Fruit fly (Drosophila melanogaster) whole organism, wandering third instar larva: ENCODE results near the gene CG10035.

Experiments
- Hnf4 ChIP-seq: fragments of 200-800 bp; sonication (Bioruptor generic); optimal IDR thresholded peaks from 2 replicates; lab custom pipeline; 2016; ENCODE audit warnings: missing biosample characterization, mild to moderate bottlenecking, missing genetic modification characterization
- Jra ChIP-seq: sonication (Bioruptor generic); optimal IDR thresholded peaks from 2 replicates; lab custom pipeline; 2016; ENCODE audit warnings: missing biosample characterization, missing genetic modification characterization
- br ChIP-seq: fragments of 200-800 bp; sonication (Bioruptor generic); optimal IDR thresholded peaks from 2 replicates; lab custom pipeline; 2016; ENCODE audit warnings: missing biosample characterization, missing genetic modification characterization
- fru ChIP-seq: fragments of 200-800 bp; sonication (Bioruptor generic); optimal IDR thresholded peaks from 3 replicates; lab custom pipeline; 2016; ENCODE audit warnings: missing biosample characterization, mild to moderate bottlenecking, missing genetic modification characterization

DNA sequence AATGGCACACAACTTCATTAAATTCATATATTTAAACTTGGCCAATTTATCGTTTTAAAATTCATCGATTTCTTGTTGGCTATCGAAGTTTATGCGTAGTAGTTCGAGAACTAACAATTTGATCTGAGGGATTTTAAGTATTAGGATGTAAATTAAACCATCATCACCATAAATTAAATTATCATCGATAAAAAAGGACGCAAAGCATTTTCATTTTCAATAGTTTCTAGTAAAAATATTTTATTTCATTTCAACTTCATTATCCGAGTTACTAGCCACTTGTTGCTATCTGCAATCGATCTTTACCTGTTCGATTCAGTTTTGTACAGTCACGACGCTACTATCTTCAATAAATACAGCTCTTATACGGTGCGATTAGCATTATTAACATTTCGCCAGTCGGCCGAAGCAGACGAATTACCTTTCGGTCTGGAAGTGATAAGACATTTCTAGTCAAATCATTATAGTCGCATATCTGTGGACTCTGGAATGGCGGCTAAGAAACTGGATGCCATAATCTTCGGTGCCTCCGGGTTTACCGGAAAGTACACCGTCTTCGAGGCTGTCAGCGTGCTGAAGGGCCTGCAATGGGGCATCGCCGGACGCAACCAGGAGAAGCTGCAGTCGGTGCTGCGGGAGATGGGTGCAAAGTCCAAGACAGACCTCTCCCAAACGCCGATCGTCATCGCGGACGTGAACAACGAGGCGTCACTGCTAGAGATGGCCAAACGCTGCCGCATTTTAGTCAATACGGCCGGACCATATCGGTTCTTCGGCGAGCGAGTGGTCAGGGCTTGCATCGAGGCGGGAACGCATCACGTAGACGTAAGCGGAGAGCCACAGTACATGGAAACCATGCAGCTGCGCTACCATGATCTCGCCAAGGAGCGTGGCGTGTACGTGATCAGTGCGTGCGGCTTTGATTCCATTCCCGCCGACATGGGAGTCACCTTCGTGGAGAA lies 24.0 kb upstream of the CG10035 start, which contains the start of gene CG5167:
- TF ChIP-seq Jra (GFP tag; lab: Kevin White, UChicago) (no peak), br (peak; percentile 52), fru (peak; percentile 82), Hnf4 (GFP tag; lab: Kevin White, UChicago) (no peak)
